Worm (Caenorhabditis elegans): ENCODE results near the gene T13F2.2.

The T13F2.2 gene

DNA sequence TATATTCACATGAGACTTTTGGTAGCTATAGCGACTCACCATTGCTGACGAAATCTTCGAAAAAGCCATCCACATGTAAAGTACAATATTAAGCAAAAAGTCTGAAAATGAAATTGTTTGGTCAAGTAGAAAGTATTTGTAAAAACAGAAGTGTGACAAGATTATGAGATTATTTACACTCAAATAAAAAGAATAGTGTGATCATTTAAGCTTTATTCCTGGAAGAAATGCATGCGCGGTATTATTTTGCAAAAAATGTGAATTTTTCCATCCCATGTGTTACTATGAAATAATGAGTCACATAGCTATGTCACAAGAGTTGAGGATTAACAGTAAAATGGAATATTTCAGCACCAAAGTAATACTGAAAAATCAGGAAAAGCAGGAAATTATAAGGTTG lies 13.5 kb upstream of the T13F2.2 start, which contains the start of gene dct-15:
dct-15 (minus strand) TSS at position 101 of the 400 bp plus-strand sequence.
- TF ChIP-seq nhr-71 (tag; optimal IDR thresholded peaks at IDR 0.05) (peak; percentile 31), nhr-47 (tag; optimal IDR thresholded peaks at IDR 0.05) (peak; percentile 26), fos-1 (tag; optimal IDR thresholded peaks at IDR 0.05) (no peak), fkh-8 (tag; optimal IDR thresholded peaks at IDR 0.05) (peak; percentile 68), dsc-1 (tag; optimal IDR thresholded peaks at IDR 0.05) (peak; percentile 71), sox-4 (tag; optimal IDR thresholded peaks at IDR 0.05) (peak; percentile 31)

DNA sequence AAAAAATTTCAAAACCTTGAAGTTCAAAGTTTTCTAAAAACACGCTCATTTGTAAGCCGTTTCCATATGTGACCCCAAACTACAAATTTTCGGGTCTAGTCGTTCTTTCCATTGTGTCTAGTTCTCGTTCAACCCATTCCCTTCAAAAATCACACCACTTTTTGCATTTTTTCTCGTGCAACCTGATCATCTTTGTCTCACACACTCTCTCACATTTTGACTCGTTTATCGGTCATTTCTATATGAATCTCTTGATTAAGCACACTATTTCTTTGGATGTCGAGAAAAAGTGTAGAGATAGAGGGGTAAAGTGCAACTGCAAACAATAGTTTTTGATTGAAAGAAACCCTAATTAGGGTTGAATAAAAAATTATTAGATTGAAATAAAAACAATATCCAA lies 6.4 kb upstream of the T13F2.2 start:
- no peak for TF ChIP-seq C34B4.2 (tag; optimal IDR thresholded peaks at IDR 0.05)
- peak; percentile 34 for TF ChIP-seq lir-3 (tag; optimal IDR thresholded peaks at IDR 0.05; ENCODE audit: poor library complexity)
- TF ChIP-seq elt-2 (tag; optimal IDR thresholded peaks at IDR 0.05) = peak; percentile 64
- TF ChIP-seq vab-15 (tag; optimal IDR thresholded peaks at IDR 0.05) = no peak
- TF ChIP-seq snpc-4 (tag; optimal IDR thresholded peaks at IDR 0.05) = no peak
- TF ChIP-seq swsn-7 (tag; optimal IDR thresholded peaks at IDR 0.05) = peak; percentile 32
- no peak for TF ChIP-seq nhr-11 (tag; optimal IDR thresholded peaks at IDR 0.05)
- TF ChIP-seq jun-1 (tag; optimal IDR thresholded peaks at IDR 0.05) = peak; percentile 65
- TF ChIP-seq F16B12.6 (tag; optimal IDR thresholded peaks at IDR 0.05) = no peak
- peak; percentile 38 for TF ChIP-seq nhr-77 (tag; optimal IDR thresholded peaks at IDR 0.05)
- TF ChIP-seq rnt-1 (tag; optimal IDR thresholded peaks at IDR 0.05) = peak; percentile 50
- TF ChIP-seq C16A3.4 (tag; optimal IDR thresholded peaks at IDR 0.05) = no peak
- TF ChIP-seq ceh-88 (GFP tag; IDR thresholded peaks at IDR 0.05) = no peak
- no peak for TF ChIP-seq unc-62 (GFP tag; optimal IDR thresholded peaks at IDR 0.05)
- no peak for TF ChIP-seq unc-98 (GFP tag; IDR thresholded peaks at IDR 0.05)
- TF ChIP-seq lin-13 (GFP tag; optimal IDR thresholded peaks at IDR 0.05) = peak; percentile 15
- TF ChIP-seq nhr-71 (tag; optimal IDR thresholded peaks at IDR 0.05) = peak; percentile 82
- TF ChIP-seq mef-2 (tag; optimal IDR thresholded peaks at IDR 0.05) = no peak
- TF ChIP-seq nhr-12 (tag; optimal IDR thresholded peaks at IDR 0.05) = no peak
- TF ChIP-seq nhr-237 (tag; optimal IDR thresholded peaks at IDR 0.05) = peak; percentile 2
- TF ChIP-seq sptf-1 (tag; optimal IDR thresholded peaks at IDR 0.05) = no peak
- TF ChIP-seq irx-1 (tag; optimal IDR thresholded peaks at IDR 0.05) = peak; percentile 17
- TF ChIP-seq tbx-2 (tag; optimal IDR thresholded peaks at IDR 0.05) = peak; percentile 26
- TF ChIP-seq ets-5 (GFP tag; IDR thresholded peaks at IDR 0.05) = no peak
- peak; percentile 87 for TF ChIP-seq nhr-85 (tag)
- peak; percentile 31 for TF ChIP-seq ztf-4 (tag; optimal IDR thresholded peaks at IDR 0.05)
- no peak for TF ChIP-seq mab-9 (GFP tag; IDR thresholded peaks at IDR 0.05)
- peak in 1 of 2 experiments; percentile 70 for TF ChIP-seq lin-35 (GFP tag; optimal IDR thresholded peaks at IDR 0.05)
- peak; percentile 62 for TF ChIP-seq aly-2 (tag; optimal IDR thresholded peaks at IDR 0.05)
- no peak for TF ChIP-seq unc-130 (tag; optimal IDR thresholded peaks at IDR 0.05)
- TF ChIP-seq nhr-84 (tag; optimal IDR thresholded peaks at IDR 0.05) = no peak
- no peak for TF ChIP-seq lin-39 (tag; optimal IDR thresholded peaks at IDR 0.05)
- no peak for TF ChIP-seq fkh-10 (GFP tag; optimal IDR thresholded peaks at IDR 0.05)
- TF ChIP-seq pqm-1 (tag; optimal IDR thresholded peaks at IDR 0.05) = no peak
- TF ChIP-seq snu-23 (GFP tag; optimal IDR thresholded peaks at IDR 0.05) = peak; percentile 82
- peak; percentile 50 to 65 for TF ChIP-seq lsy-2 (tag; optimal IDR thresholded peaks at IDR 0.05)
- peak; percentile 61 for TF ChIP-seq nhr-90 (tag; optimal IDR thresholded peaks at IDR 0.05; ENCODE audit: poor library complexity)
- TF ChIP-seq egl-27 (tag; optimal IDR thresholded peaks at IDR 0.05) = no peak
- TF ChIP-seq lin-14 (GFP tag; optimal IDR thresholded peaks at IDR 0.05) = peak; percentile 85
- TF ChIP-seq Y116A8C.19 (tag; optimal IDR thresholded peaks at IDR 0.05; ENCODE audit: borderline replicate concordance) = no peak
- TF ChIP-seq sox-4 (tag; optimal IDR thresholded peaks at IDR 0.05) = no peak
- no peak for TF ChIP-seq alr-1 (tag; optimal IDR thresholded peaks at IDR 0.05; ENCODE audit: borderline replicate concordance)
- no peak for TF ChIP-seq pax-3 (tag; optimal IDR thresholded peaks at IDR 0.05)
- peak in 1 of 3 experiments; percentile 18 for TF ChIP-seq ceh-82 (tag; optimal IDR thresholded peaks at IDR 0.05)
- TF ChIP-seq pag-3 (tag; optimal IDR thresholded peaks at IDR 0.05; ENCODE audit: borderline replicate concordance, insufficient read depth) = no peak
- TF ChIP-seq mdl-1 (tag; optimal IDR thresholded peaks at IDR 0.05) = peak in 1 of 2 experiments; percentile 47
- no peak for TF ChIP-seq efl-3 (GFP tag; optimal IDR thresholded peaks at IDR 0.05)

Data from whole organism, L1 larva.